Worm (Caenorhabditis elegans) whole organism, late embryonic: ENCODE measurements around the gene K10C9.1.

ENCODE experiments used
- ama-1 ChIP-seq: fragments of 150-350 bp; optimal IDR thresholded peaks from 2 replicates; lab custom pipeline; 2014
- ceh-30 ChIP-seq: fragments of 150-350 bp; optimal IDR thresholded peaks from 2 replicates; lab custom pipeline; 2014; ENCODE audit warnings: missing biosample characterization, missing genetic modification characterization
- dmd-4 ChIP-seq: sonication (generic microtip); optimal IDR thresholded peaks from 2 replicates; lab custom pipeline; 2016; ENCODE audit warnings: borderline replicate concordance, missing genetic modification characterization, missing compliant biosample characterization
- fkh-10 ChIP-seq: fragments of 150-350 bp; optimal IDR thresholded peaks from 2 replicates; lab custom pipeline; 2014; ENCODE audit warnings: missing biosample characterization, missing genetic modification reagents, missing genetic modification characterization
- hlh-13 ChIP-seq: fragments of 200-800 bp; sonication (Bioruptor generic); optimal IDR thresholded peaks from 2 replicates; lab custom pipeline; 2018; ENCODE audit warnings: mild to moderate bottlenecking, missing genetic modification characterization, missing compliant biosample characterization
- ref-2 ChIP-seq: sonication (generic microtip); optimal IDR thresholded peaks from 2 replicates; lab custom pipeline; 2016; ENCODE audit warnings: missing genetic modification characterization, missing compliant biosample characterization
- tbx-7 ChIP-seq: sonication (generic microtip); optimal IDR thresholded peaks from 2 replicates; lab custom pipeline; 2016; ENCODE audit warnings: missing genotype, missing genetic modification characterization, missing compliant biosample characterization
- unc-3 ChIP-seq, 2 experiments: fragments of 200-800 bp in 1 of 2; sonication (Bioruptor generic) in 1 of 2; sonication (generic microtip) in 1 of 2; conservative IDR thresholded peaks in 1 of 2; optimal IDR thresholded peaks in 1 of 2; 2 replicates each; pipeline versions ENCODE4 v1.3.6 to Lab custom; 2016 to 2022; ENCODE audit warnings: missing compliant biosample characterization in 2 of 2, missing genetic modification characterization in 2 of 2, missing genetic modification reagents in 1 of 2

DNA sequence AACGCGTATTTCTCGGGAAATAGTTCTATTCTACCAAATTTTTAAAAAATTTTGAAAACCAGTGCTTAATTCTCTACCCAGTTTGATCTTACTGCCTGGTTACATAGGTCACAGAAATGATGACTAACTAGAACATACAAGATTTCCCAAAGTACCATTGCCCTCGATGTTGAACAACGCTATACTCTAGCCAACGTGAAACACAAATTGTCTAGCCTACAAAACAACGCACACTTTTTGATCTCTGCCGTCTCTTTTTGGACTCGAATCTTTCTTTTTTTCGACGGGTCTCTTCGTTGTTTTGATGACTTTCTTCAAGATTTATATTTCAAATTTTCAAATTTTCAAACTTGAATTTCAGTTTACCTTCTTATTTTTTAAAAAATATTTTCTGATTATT lies 25.2 kb downstream of the K10C9.1 start, which contains the start of gene Y50D4B.2:
- TF ChIP-seq fkh-10 (GFP tag; lab: Kevin White, UChicago): no peak
- TF ChIP-seq tbx-7: no peak
- no peak for TF ChIP-seq ceh-30 (tag; lab: Kevin White, UChicago)
- no peak for TF ChIP-seq ama-1 (lab: Kevin White, UChicago)
- TF ChIP-seq unc-3 (GFP tag; conservative IDR thresholded peaks at IDR 0.05; lab: Robert Waterston, UW): no peak
- TF ChIP-seq unc-3 (tag; optimal IDR thresholded peaks at IDR 0.05; lab: Kevin White, UChicago): no peak
- no peak for TF ChIP-seq dmd-4 (tag; lab: Kevin White, UChicago)
- TF ChIP-seq ref-2 (tag; lab: Kevin White, UChicago): no peak
- no peak for TF ChIP-seq hlh-13 (GFP tag; lab: Kevin White, UChicago)
